Worm (Caenorhabditis elegans) whole organism, young adult: ENCODE data around the gene fem-3.
A peak's percentile ranks its signal among the peaks of the same experiment; 100 is the strongest.

Experiments used
- F52B5.7 ChIP-seq: sonication (generic microtip); optimal IDR thresholded peaks from 2 replicates; lab custom pipeline; 2016; ENCODE audit warnings: mild to moderate bottlenecking, missing genetic modification characterization, missing compliant biosample characterization
- Y67H2A.10 ChIP-seq: fragments of 200-800 bp; sonication (Bioruptor generic); conservative IDR thresholded peaks from 2 replicates; pipeline ENCODE4 v1.3.6; 2022; ENCODE audit warnings: missing genetic modification reagents, missing genetic modification characterization, missing compliant biosample characterization
- ama-1 ChIP-seq, 3 experiments: fragments of 150-350 bp in 1 of 3; sonication (generic microtip) in 2 of 3; optimal IDR thresholded peaks; 2 replicates each; lab custom pipeline; 2014 to 2018; ENCODE audit warnings: missing biosample characterization in 2 of 3, missing genetic modification characterization in 2 of 3, missing genetic modification reagents in 2 of 3
- attf-3 ChIP-seq: fragments of 200-800 bp; sonication (Bioruptor generic); conservative IDR thresholded peaks from 2 replicates; pipeline ENCODE4 v1.3.6; 2022; ENCODE audit warnings: missing genetic modification reagents, missing genetic modification characterization, missing compliant biosample characterization
- hmg-1.2 ChIP-seq: fragments of 200-800 bp; sonication (Bioruptor generic); IDR thresholded peaks from 2 replicates; pipeline ENCODE4 v1.3.6; 2022; ENCODE audit warnings: missing genetic modification reagents, missing genetic modification characterization, missing compliant biosample characterization
- pha-4 ChIP-seq: fragments of 150-350 bp; sonication (generic microtip); optimal IDR thresholded peaks from 2 replicates; lab custom pipeline; 2014; ENCODE audit warnings: missing biosample characterization, missing genetic modification reagents, missing genetic modification characterization
- sea-2 ChIP-seq: fragments of 200-800 bp; sonication (Bioruptor generic); IDR thresholded peaks from 2 replicates; pipeline ENCODE4 v1.3.6; 2022; ENCODE audit warnings: missing genetic modification characterization, missing compliant biosample characterization
- snpc-1.3 ChIP-seq: sonication (generic microtip); optimal IDR thresholded peaks from 2 replicates; lab custom pipeline; 2017; ENCODE audit warnings: missing genetic modification characterization, mild to moderate bottlenecking, missing compliant biosample characterization, antibody characterized with exemption, moderate library complexity, missing genotype, missing genetic modification reagents; ENCODE audit not compliant: insufficient read depth

DNA sequence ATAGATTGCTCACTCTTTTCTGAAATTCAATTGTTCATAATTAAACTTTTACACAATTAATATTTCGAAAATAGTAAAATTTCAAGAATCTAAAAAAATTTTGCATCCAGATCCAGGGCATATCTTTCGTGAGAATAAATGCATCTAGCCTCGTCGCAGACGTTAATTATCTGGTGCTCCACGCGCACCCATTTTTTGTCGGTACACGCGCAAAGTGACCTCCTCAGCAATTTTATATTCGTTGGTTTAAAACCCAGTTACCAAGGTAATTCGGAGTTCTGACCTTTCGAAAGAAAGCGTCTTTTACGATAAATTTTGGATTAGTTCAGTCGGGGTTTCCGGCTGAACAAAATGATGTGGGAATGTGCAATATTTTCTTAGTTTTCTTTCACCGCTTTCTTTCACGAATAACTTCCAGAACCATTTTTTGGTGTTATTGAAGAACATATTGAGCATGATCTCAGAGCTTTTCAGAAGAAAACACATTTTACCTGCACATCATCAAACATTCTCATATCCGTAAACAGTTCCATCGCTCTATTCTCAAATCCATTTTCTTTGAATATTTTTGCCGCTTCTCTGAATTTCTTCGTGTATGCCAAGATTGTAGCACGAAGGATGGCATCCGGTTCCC, 35.5 kb downstream of the fem-3 start:
- TF ChIP-seq sea-2 (no peak), hmg-1.2 (GFP tag; lab: Robert Waterston, UW) (peak; percentile 56), attf-3 (GFP tag; lab: Robert Waterston, UW) (no peak), pha-4 (no peak), snpc-1.3 (tag; lab: Kevin White, UChicago) (peak; percentile 34), ama-1 (optimal IDR thresholded peaks at IDR 0.05; lab: Kevin White, UChicago) (no peak), ama-1 (GFP tag; optimal IDR thresholded peaks at IDR 0.05; lab: Kevin White, UChicago) (no peak), F52B5.7 (tag; lab: Kevin White, UChicago) (no peak), Y67H2A.10 (GFP tag; lab: Robert Waterston, UW) (no peak)
